Worm (Caenorhabditis elegans): ENCODE data around the gene sss-1.

sss-1 gene

ce11 chrIV:9852250-9852649 lies 41.3 kb downstream of the sss-1 start, which contains the start of gene ssq-1:
ssq-1 (plus strand) TSS chrIV:9852550.
- TF ChIP-seq lin-14 (GFP tag; optimal IDR thresholded peaks at IDR 0.05), result no peak
- TF ChIP-seq elt-2 (tag; optimal IDR thresholded peaks at IDR 0.05), result no peak
- TF ChIP-seq rnt-1 (tag; optimal IDR thresholded peaks at IDR 0.05), result no peak
- no peak for TF ChIP-seq C04F5.9 (tag; optimal IDR thresholded peaks at IDR 0.05)
- TF ChIP-seq C16A3.4 (tag; optimal IDR thresholded peaks at IDR 0.05), result no peak

DNA sequence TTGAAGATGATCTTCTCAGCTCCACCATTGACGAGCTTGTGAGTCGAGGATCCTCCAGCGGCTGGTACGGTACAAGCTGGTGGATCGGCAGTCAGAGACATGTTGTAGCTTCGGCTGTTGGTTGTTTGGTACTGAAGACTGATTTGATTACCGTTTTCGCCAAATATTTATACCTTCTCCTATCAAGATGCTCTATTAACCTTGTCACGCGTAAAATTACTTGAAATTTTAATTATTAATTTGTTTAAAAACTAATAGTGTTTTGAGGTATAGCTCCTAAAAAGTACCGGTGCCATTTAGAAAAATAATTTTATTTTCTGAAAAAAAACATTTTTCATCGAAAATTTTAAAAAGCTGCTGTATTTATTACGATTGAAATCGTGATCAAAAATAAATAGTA lies 42.6 kb downstream of the sss-1 start, which contains the start of gene ssp-10:
TSS of gene ssp-10 (minus strand) at position 101 of the 400 bp plus-strand sequence.
- TF ChIP-seq vab-15 (tag; optimal IDR thresholded peaks at IDR 0.05) (no peak), nhr-77 (tag; optimal IDR thresholded peaks at IDR 0.05) (no peak), unc-130 (tag; optimal IDR thresholded peaks at IDR 0.05) (no peak), elt-2 (tag; optimal IDR thresholded peaks at IDR 0.05) (no peak), mef-2 (tag; optimal IDR thresholded peaks at IDR 0.05) (no peak), nhr-71 (tag; optimal IDR thresholded peaks at IDR 0.05) (no peak), jun-1 (tag; optimal IDR thresholded peaks at IDR 0.05) (no peak), mep-1 (tag; optimal IDR thresholded peaks at IDR 0.05) (no peak), aha-1 (tag; optimal IDR thresholded peaks at IDR 0.05) (no peak), pqm-1 (tag; optimal IDR thresholded peaks at IDR 0.05) (no peak), efl-1 (optimal IDR thresholded peaks at IDR 0.05) (no peak), efl-1 (GFP tag; optimal IDR thresholded peaks at IDR 0.05 in 1 of 2) (no peak), C04F5.9 (tag; optimal IDR thresholded peaks at IDR 0.05) (no peak), fkh-10 (GFP tag; optimal IDR thresholded peaks at IDR 0.05) (no peak), egl-27 (tag; optimal IDR thresholded peaks at IDR 0.05) (no peak), sox-4 (tag; optimal IDR thresholded peaks at IDR 0.05) (no peak), ceh-82 (tag; optimal IDR thresholded peaks at IDR 0.05) (no peak), snpc-4 (tag; optimal IDR thresholded peaks at IDR 0.05) (no peak), ets-5 (GFP tag; IDR thresholded peaks at IDR 0.05) (no peak), ztf-4 (tag; optimal IDR thresholded peaks at IDR 0.05) (no peak), ceh-90 (tag; optimal IDR thresholded peaks at IDR 0.05) (no peak)

DNA sequence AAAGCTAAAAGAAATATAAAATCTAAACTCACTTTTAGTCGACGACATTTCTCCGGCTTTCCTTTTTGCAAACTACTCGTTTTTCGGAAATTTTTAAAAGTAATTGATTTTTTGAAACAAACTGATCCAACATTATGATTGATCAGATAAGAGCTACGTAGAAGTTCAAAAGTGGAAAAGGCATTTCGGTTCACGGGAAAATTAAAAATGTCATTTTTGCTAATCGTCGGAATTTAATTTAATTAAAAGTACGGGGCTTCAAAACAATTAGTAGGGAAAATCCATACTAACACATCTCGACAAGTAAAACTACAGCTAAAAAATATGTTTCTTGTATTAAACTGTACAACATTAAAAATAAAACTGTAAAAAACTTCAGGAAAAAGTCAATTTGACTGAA lies 43.9 kb downstream of the sss-1 start, which contains the start of gene K07F5.8:
TSS of gene K07F5.8 (minus strand) at position 101 of the 400 bp plus-strand sequence.
- no peak for TF ChIP-seq unc-30 (tag; optimal IDR thresholded peaks at IDR 0.05)
- TF ChIP-seq nhr-84 (tag; optimal IDR thresholded peaks at IDR 0.05), result no peak
- TF ChIP-seq mep-1 (tag; optimal IDR thresholded peaks at IDR 0.05), result no peak
- no peak for TF ChIP-seq mef-2 (tag; optimal IDR thresholded peaks at IDR 0.05)

ce11 chrIV:9848075-9848474 lies 45.5 kb downstream of the sss-1 start, which contains the start of gene K07F5.7:
K07F5.7 (minus strand) TSS chrIV:9848175.
- no peak for TF ChIP-seq ces-1 (GFP tag; optimal IDR thresholded peaks at IDR 0.05)

DNA sequence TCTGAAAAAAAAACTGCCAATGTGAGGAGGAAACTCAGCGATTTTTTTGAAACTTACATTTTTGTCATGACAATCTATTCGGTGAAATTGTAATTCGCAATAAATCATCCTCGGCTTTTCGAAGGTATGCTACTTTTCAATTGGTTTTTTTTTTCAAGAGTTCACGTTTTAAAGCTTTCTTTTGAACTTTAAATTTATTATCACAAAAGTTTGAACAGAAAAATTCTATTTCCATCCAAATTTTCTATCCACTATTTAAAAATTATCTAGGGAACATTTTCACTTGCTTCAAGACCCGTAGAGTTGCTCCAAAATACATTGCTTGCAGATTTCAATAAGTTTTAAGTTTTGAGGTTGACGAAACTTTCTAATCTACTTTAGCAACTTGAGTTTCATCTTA lies 47.0 kb downstream of the sss-1 start, which contains the start of gene K07F5.6:
TSS of gene K07F5.6 (minus strand) at position 101 of the 400 bp plus-strand sequence.
- TF ChIP-seq efl-1 (optimal IDR thresholded peaks at IDR 0.05) (no peak), efl-1 (GFP tag; optimal IDR thresholded peaks at IDR 0.05 in 1 of 2) (peak in 1 of 2 experiments; percentile 64), tlp-1 (tag; optimal IDR thresholded peaks at IDR 0.05) (no peak)

ce11 chrIV:9843760-9844159 lies 49.8 kb downstream of the sss-1 start, which contains the start of gene nspd-2:
nspd-2 (plus strand) TSS chrIV:9844060.
- no peak for TF ChIP-seq snpc-4 (tag; optimal IDR thresholded peaks at IDR 0.05)

Data from whole organism, L1 larva.